Worm (Caenorhabditis elegans): ENCODE results near the gene C49F8.15.

C49F8.15 gene

ce11 chrX:13366955-13367354 is 4.6 kb upstream of the C49F8.15 start:
- no peak for TF ChIP-seq unc-62 (GFP tag; optimal IDR thresholded peaks at IDR 0.05)

ce11 chrX:13364897-13365296 is 2.5 kb upstream of the C49F8.15 start, which contains the start of gene C49F8.1:
C49F8.1 (minus strand) TSS chrX:13364997.
- no peak for TF ChIP-seq unc-62 (GFP tag; optimal IDR thresholded peaks at IDR 0.05)

ce11 chrX:13360632-13361031 is 1.8 kb downstream of the C49F8.15 start:
- no peak for TF ChIP-seq unc-62 (GFP tag; optimal IDR thresholded peaks at IDR 0.05)

ce11 chrX:13359800-13360199 is 2.6 kb downstream of the C49F8.15 start:
- no peak for TF ChIP-seq unc-62 (GFP tag; optimal IDR thresholded peaks at IDR 0.05)

- TF ChIP-seq unc-62 (GFP tag; optimal IDR thresholded peaks at IDR 0.05): no peak
These were observed 3.8 kb downstream of the C49F8.15 start for ce11 chrX:13358573-13358972.

- no peak for TF ChIP-seq unc-62 (GFP tag; optimal IDR thresholded peaks at IDR 0.05)
These were observed 4.7 kb downstream of the C49F8.15 start for ce11 chrX:13357673-13358072.

ce11 chrX:13356469-13356868 is 5.9 kb downstream of the C49F8.15 start:
- no peak for TF ChIP-seq unc-62 (GFP tag; optimal IDR thresholded peaks at IDR 0.05)

- no peak for TF ChIP-seq unc-62 (GFP tag; optimal IDR thresholded peaks at IDR 0.05)
These were observed 7.5 kb downstream of the C49F8.15 start for ce11 chrX:13354672-13355407.

ce11 chrX:13353530-13353929 is 8.9 kb downstream of the C49F8.15 start:
- no peak for TF ChIP-seq unc-62 (GFP tag; optimal IDR thresholded peaks at IDR 0.05)

- no peak for TF ChIP-seq unc-62 (GFP tag; optimal IDR thresholded peaks at IDR 0.05)
These were observed 10.2 kb downstream of the C49F8.15 start for ce11 chrX:13352164-13352563.

- TF ChIP-seq unc-62 (GFP tag; optimal IDR thresholded peaks at IDR 0.05): no peak
These were observed 11.3 kb downstream of the C49F8.15 start, which contains the start of gene mxl-3 for ce11 chrX:13350804-13351747. mxl-3 (minus strand) TSS chrX:13350804.

- TF ChIP-seq unc-62 (GFP tag; optimal IDR thresholded peaks at IDR 0.05): no peak
These were observed 12.1 kb downstream of the C49F8.15 start for ce11 chrX:13350123-13350798.

ce11 chrX:13349230-13350122 is 12.9 kb downstream of the C49F8.15 start:
- TF ChIP-seq unc-62 (GFP tag; optimal IDR thresholded peaks at IDR 0.05): no peak

- TF ChIP-seq unc-62 (GFP tag; optimal IDR thresholded peaks at IDR 0.05): no peak
These were observed 14.0 kb downstream of the C49F8.15 start for ce11 chrX:13348417-13348816.

ce11 chrX:13347251-13347650 is 15.1 kb downstream of the C49F8.15 start:
- no peak for TF ChIP-seq unc-62 (GFP tag; optimal IDR thresholded peaks at IDR 0.05)

Data from whole organism, dauer.